Fruit fly (Drosophila melanogaster): ENCODE measurements around the gene CG14397.
A peak's percentile ranks its signal among the peaks of the same experiment; 100 is the strongest.

The CG14397 gene

dm6 chr2L:21108759-21109282, 17.8 kb downstream of the CG14397 start (continued):
- no peak for TF ChIP-seq CG8359 (GFP tag; optimal IDR thresholded peaks at IDR 0.05; ENCODE audit: borderline replicate concordance)
- peak; percentile 13 for TF ChIP-seq jumu (GFP tag; optimal IDR thresholded peaks at IDR 0.05)
- peak; percentile 71 for TF ChIP-seq az2 (GFP tag; optimal IDR thresholded peaks at IDR 0.05)
- TF ChIP-seq nom (GFP tag; optimal IDR thresholded peaks at IDR 0.05) = no peak
- no peak for TF ChIP-seq Hey (tag; optimal IDR thresholded peaks at IDR 0.05)
- TF ChIP-seq CG9215 (GFP tag; IDR thresholded peaks at IDR 0.05) = no peak
- no peak for TF ChIP-seq corto (GFP tag; optimal IDR thresholded peaks at IDR 0.05)
- no peak for TF ChIP-seq zen2 (GFP tag; IDR thresholded peaks at IDR 0.05; ENCODE audit: partially characterized antibody)
- TF ChIP-seq Antp (GFP tag; optimal IDR thresholded peaks at IDR 0.05) = peak; percentile 8
- TF ChIP-seq br (optimal IDR thresholded peaks at IDR 0.05) = no peak
- no peak for TF ChIP-seq Lim3 (GFP tag; IDR thresholded peaks at IDR 0.05)
- TF ChIP-seq Ravus (GFP tag; IDR thresholded peaks at IDR 0.05) = no peak
- TF ChIP-seq zf30C (GFP tag; optimal IDR thresholded peaks at IDR 0.05) = peak; percentile 83
- no peak for TF ChIP-seq CG13287 (GFP tag; IDR thresholded peaks at IDR 0.05; ENCODE audit: partially characterized antibody)
- peak; percentile 61 for TF ChIP-seq CG8924 (tag; optimal IDR thresholded peaks at IDR 0.05)
- no peak for TF ChIP-seq Six4 (GFP tag; optimal IDR thresholded peaks at IDR 0.05)
- peak; percentile 27; the same call in 1 of the 3 replicates for TF ChIP-seq croc (GFP tag; conservative IDR thresholded peaks at IDR 0.05)
- peak; percentile 54; the same call in 1 of the 2 replicates for TF ChIP-seq CG6689 (GFP tag; IDR thresholded peaks at IDR 0.05)
- no peak for TF ChIP-seq hth (optimal IDR thresholded peaks at IDR 0.05)
- peak; percentile 31 for TF ChIP-seq sqz (GFP tag; optimal IDR thresholded peaks at IDR 0.05)
- peak; percentile 36 for TF ChIP-seq fd3F (GFP tag; optimal IDR thresholded peaks at IDR 0.05)
- 0 out of 2 replicates have a peak, but pooled peaks have one; percentile 45 for TF ChIP-seq sob (GFP tag; IDR thresholded peaks at IDR 0.05)
- TF ChIP-seq bowl (GFP tag; IDR thresholded peaks at IDR 0.05) = no peak
- no peak for TF ChIP-seq CG34224 (GFP tag; IDR thresholded peaks at IDR 0.05; ENCODE audit: partially characterized antibody)
- TF ChIP-seq stwl (tag; optimal IDR thresholded peaks at IDR 0.05) = no peak
- peak; percentile 73 for TF ChIP-seq unpg (GFP tag; optimal IDR thresholded peaks at IDR 0.05)
- TF ChIP-seq MESR4 (GFP tag; optimal IDR thresholded peaks at IDR 0.05) = no peak
- TF ChIP-seq Myb (GFP tag; optimal IDR thresholded peaks at IDR 0.05) = peak; percentile 16
- TF ChIP-seq bbx (GFP tag; IDR thresholded peaks at IDR 0.05; ENCODE audit: partially characterized antibody) = no peak
- no peak for TF ChIP-seq tap (tag; optimal IDR thresholded peaks at IDR 0.05)
- peak; percentile 36 for TF ChIP-seq Lhr (GFP tag; optimal IDR thresholded peaks at IDR 0.05)
- TF ChIP-seq crp (GFP tag; optimal IDR thresholded peaks at IDR 0.05) = peak; percentile 8 to 82
- no peak for TF ChIP-seq CG17612 (GFP tag; IDR thresholded peaks at IDR 0.05)
- TF ChIP-seq gfzf (GFP tag; optimal IDR thresholded peaks at IDR 0.05) = no peak
- TF ChIP-seq CG31441 (GFP tag; IDR thresholded peaks at IDR 0.05) = peak; percentile 49
- peak; percentile 6 for TF ChIP-seq CG6813 (GFP tag; optimal IDR thresholded peaks at IDR 0.05)
- TF ChIP-seq cwo (GFP tag; optimal IDR thresholded peaks at IDR 0.05) = no peak
- TF ChIP-seq CG1603 (tag; optimal IDR thresholded peaks at IDR 0.05) = no peak
- TF ChIP-seq Lpt (GFP tag; optimal IDR thresholded peaks at IDR 0.05) = no peak
- no peak for TF ChIP-seq nau (GFP tag; optimal IDR thresholded peaks at IDR 0.05)
- peak; percentile 68 for TF ChIP-seq lilli (GFP tag; optimal IDR thresholded peaks at IDR 0.05)
- peak; percentile 10 for TF ChIP-seq slou (GFP tag; optimal IDR thresholded peaks at IDR 0.05)
- peak; percentile 76 for TF ChIP-seq vvl (GFP tag; IDR thresholded peaks at IDR 0.05)
- TF ChIP-seq CG34376 (GFP tag; optimal IDR thresholded peaks at IDR 0.05) = no peak
- no peak for TF ChIP-seq Kr (GFP tag; optimal IDR thresholded peaks at IDR 0.05)
- TF ChIP-seq slp2 (GFP tag; optimal IDR thresholded peaks at IDR 0.05) = no peak
- no peak for TF ChIP-seq CG16779 (GFP tag; IDR thresholded peaks at IDR 0.05)
- no peak for TF ChIP-seq luna (GFP tag; optimal IDR thresholded peaks at IDR 0.05)
- TF ChIP-seq BEAF-32 (GFP tag; optimal IDR thresholded peaks at IDR 0.05) = no peak
- TF ChIP-seq psq (GFP tag; optimal IDR thresholded peaks at IDR 0.05) = no peak

Data from whole organism, embryonic.